Worm (Caenorhabditis elegans): ENCODE data around the gene K01A6.4.
A peak's percentile ranks its signal among the peaks of the same experiment; 100 is the strongest.

Gene K01A6.4

DNA sequence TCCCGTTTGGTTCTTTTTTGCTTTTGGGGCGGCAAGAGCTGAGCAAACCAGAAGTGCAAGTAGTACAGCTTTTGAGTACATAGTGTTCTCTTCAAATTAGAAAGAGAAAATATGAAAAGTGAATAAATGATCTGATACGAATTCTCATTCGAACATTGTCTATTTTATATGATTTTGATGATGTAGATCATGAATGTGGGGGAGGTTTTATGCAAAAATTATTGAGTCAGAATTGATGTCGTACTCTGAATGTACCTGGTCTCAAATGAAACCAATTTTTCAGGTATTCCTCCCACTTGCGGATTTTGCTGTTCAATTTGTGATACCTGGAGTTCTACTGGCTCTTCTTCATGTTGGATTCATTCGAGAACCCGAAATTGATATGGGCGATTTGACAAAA, at the start of gene K01A6.4:
Gene K01A6.4, minus strand, starts transcription at position 101 of the 400 bp plus-strand sequence.
- no peak for TF ChIP-seq lsy-2 (tag; optimal IDR thresholded peaks at IDR 0.05)
- no peak for TF ChIP-seq elt-1 (tag; optimal IDR thresholded peaks at IDR 0.05; ENCODE audit: borderline replicate concordance, insufficient read depth)
- no peak for TF ChIP-seq lin-13 (tag; optimal IDR thresholded peaks at IDR 0.05)
- no peak for TF ChIP-seq snpc-4 (tag; optimal IDR thresholded peaks at IDR 0.05)
- TF ChIP-seq ham-2 (GFP tag; optimal IDR thresholded peaks at IDR 0.05): no peak
- TF ChIP-seq drap-1 (GFP tag; optimal IDR thresholded peaks at IDR 0.05): no peak
- no peak for TF ChIP-seq ztf-11 (tag; optimal IDR thresholded peaks at IDR 0.05)
- no peak for TF ChIP-seq sptf-1 (tag; optimal IDR thresholded peaks at IDR 0.05)
- TF ChIP-seq cnd-1 (tag; optimal IDR thresholded peaks at IDR 0.05): no peak
- no peak for TF ChIP-seq zip-8 (tag; optimal IDR thresholded peaks at IDR 0.05)
- TF ChIP-seq nhr-237 (tag; optimal IDR thresholded peaks at IDR 0.05): no peak
- TF ChIP-seq blmp-1 (tag; optimal IDR thresholded peaks at IDR 0.05): no peak

DNA sequence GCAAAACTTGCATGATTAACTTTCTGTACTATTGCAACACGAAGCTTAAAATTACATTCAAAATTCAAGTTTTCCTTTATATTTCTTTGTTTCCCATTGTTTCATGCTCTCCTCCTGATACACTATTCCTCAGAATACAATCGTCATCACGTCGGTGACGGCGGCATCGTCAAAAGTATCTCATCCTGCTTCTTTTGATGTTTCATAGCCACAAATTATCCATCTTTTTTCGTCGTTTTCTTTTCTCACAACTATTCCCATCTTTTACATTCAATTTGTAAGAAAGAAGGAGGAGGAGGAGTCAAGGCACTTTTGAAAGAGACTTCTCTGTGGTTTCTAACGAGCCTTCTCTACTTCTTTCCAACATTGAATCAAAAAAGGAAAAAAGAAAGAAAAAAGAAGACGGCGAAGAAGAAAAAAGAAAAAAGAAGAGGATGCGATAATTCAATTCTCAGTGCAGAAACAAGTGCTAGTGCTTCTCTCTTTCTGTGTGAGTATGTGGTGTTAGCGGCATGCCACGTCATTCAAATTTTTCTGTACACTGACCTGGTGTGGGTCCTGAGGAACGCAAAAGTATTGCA, 48.4 kb upstream of the K01A6.4 start:
- TF ChIP-seq ces-1 (GFP tag; optimal IDR thresholded peaks at IDR 0.05) (peak; percentile 92), unc-62 (GFP tag; optimal IDR thresholded peaks at IDR 0.05) (no peak)

DNA sequence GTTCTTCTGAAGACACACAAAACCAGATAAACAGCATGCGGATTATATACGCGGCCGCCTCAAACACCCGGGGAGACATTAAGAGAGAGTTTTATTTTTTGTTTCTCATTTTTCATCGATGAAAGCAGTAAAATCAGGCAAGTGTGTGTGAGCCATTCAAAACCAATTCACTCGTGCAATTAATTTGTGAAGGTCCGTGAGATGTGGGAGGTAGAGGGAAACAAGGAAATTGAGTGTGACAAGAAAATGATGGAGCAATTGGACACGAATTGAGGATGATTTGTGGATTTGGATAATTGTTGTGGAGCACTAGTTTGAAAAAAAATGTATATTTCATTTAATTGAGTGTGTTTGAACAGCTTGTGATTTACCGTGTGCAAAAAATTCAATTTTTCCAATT, 47.7 kb upstream of the K01A6.4 start:
- TF ChIP-seq cnd-1 (tag; optimal IDR thresholded peaks at IDR 0.05) (no peak), sptf-1 (tag; optimal IDR thresholded peaks at IDR 0.05) (no peak), nhr-12 (tag; optimal IDR thresholded peaks at IDR 0.05) (no peak)

DNA sequence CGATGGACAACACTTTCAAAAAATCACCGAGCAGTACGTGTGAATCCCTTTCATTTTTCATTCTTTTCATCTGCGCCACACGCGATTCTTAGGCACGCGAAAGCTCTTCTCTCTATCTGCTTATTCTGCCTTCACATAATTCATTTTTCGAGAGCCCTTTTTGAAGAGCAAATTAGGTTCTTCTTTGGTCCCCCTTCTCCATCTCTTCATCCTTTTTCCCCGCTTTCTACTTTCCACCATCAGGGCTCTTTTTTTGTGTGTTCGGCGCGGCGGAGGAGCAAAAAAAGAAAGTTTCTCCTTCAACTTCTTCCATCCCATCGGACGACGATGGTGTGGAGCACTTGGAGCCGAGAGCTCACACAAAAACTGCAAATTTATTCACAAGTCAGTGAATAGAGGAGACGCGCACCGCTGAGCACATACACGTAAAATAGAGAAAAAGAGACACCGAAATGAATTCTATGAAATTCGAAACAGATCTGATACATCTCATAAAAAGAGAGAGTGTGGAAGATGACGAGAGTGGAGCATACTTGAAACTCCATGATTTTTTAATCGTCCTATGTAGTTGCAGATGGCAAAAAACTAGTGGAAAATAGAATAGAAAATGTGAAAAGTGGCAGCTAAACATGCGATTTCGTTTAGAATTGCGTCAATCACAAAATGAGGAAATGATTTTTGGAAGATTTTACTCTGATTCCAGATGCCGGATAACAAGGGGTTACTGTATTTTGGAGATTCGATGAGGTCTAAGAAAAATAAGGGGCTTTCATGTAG, 45.1 kb upstream of the K01A6.4 start:
- TF ChIP-seq ces-1 (GFP tag; optimal IDR thresholded peaks at IDR 0.05) (peak; percentile 84), mls-2 (tag; optimal IDR thresholded peaks at IDR 0.05) (no peak)

DNA sequence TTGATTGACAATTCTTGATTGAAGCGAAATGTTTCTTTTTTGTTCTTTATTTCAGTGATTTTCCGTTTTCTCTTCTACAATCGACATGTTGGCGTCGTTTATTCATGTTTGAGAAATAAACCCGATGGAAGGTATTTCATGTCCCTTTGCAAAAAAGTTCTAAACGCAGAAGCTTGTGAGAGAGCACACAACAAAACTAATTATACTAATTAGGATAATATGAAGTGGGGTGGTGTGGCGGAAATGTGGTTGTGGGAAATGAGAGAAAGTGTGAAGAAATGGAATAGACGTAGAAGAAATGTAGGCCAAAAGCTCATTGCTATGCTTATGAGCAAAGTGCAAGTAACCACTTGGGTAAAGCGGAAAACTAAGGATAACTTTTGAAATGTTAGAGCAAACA, 42.7 kb upstream of the K01A6.4 start:
- TF ChIP-seq ces-1 (GFP tag; optimal IDR thresholded peaks at IDR 0.05) (peak; percentile 94), lsy-2 (tag; optimal IDR thresholded peaks at IDR 0.05) (no peak)

DNA sequence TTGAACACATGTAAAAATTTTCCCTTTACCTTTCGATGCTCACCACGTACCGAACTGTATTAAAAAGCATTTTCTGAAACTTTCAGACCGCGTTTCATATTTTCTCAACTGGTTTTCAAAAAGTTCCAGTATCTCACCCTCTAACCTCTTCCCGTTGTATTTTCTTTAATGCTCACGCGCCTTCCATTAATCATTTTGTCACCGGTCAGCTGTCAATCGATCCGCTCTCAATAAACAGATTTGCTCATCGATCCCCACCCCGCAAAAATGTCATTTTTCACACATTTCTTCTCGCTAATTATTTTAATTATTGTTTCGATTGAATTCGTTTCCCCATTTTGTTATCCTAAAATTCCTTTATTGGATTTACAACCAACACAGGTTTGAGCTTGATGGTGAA, 38.9 kb upstream of the K01A6.4 start, which contains the start of gene lpr-2:
Gene lpr-2, plus strand, starts transcription at position 189 of the 400 bp plus-strand sequence.
- no peak for TF ChIP-seq sem-2 (GFP tag; optimal IDR thresholded peaks at IDR 0.05)
- TF ChIP-seq unc-62 (GFP tag; optimal IDR thresholded peaks at IDR 0.05): peak; percentile 66
- peak; percentile 80 for TF ChIP-seq hlh-1 (tag; optimal IDR thresholded peaks at IDR 0.05)
- TF ChIP-seq mab-5 (tag; optimal IDR thresholded peaks at IDR 0.05): peak; percentile 54

DNA sequence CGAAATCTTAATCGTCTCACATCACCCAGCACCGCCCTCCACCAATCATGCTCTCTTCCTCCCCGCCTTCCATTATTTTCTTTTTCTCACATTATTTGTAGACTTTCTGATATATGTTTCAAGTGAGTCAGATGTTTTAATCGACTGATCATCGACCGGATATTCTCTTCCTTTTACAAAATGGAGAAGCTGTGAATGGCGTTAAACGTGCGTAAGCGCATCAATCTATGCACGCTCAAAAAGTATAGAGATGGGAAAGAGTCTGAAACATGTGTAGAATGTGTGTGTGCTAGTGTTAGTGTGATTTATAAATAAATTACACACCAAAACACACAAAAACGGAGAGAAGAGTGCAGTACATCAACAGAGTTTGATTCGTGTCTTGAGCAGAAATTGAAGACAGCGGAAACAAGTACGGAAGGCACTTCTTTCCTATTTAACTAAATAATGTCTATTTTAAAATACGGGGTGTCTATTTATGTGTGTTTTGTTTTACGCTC, 36.9 kb upstream of the K01A6.4 start:
- TF ChIP-seq ceh-39 (tag; optimal IDR thresholded peaks at IDR 0.05): no peak
- peak; percentile 15 for TF ChIP-seq ces-1 (GFP tag; optimal IDR thresholded peaks at IDR 0.05)

DNA sequence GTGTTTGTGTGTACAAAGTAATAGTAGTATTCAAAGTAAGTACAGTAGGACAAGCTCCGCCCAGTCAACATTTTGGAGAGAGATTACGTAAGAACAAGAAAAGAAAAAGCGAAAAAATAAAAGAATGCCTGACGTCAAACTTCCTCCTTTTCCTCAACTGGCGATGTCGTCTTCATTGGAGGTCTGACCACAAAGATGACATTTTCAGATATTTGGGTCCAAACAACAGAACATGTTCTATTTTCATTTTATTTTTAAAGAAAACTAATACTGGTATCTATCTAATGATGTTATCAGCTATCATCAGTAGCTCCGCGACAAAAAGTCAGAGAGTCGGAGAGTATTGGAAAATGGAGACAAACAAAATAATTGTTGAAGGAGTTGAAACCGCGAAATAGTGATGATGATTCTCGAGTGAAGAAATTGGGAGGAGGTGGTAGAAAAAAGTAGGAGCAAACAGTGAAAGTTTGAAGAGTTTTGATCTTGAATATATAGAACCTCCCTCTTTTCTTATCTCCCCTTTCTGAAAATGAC, 33.7 kb upstream of the K01A6.4 start, which contains the start of gene lips-5:
Gene lips-5, minus strand, starts transcription at position 51 of the 534 bp plus-strand sequence.
- TF ChIP-seq bed-3 (GFP tag; optimal IDR thresholded peaks at IDR 0.05) (no peak), mls-2 (tag; optimal IDR thresholded peaks at IDR 0.05) (no peak), sem-2 (GFP tag; optimal IDR thresholded peaks at IDR 0.05) (no peak), unc-62 (GFP tag; optimal IDR thresholded peaks at IDR 0.05) (no peak), ceh-39 (tag; optimal IDR thresholded peaks at IDR 0.05) (no peak), mep-1 (tag; optimal IDR thresholded peaks at IDR 0.05) (no peak), ztf-11 (tag; optimal IDR thresholded peaks at IDR 0.05) (no peak), ceh-43 (GFP tag; optimal IDR thresholded peaks at IDR 0.05) (no peak), lin-32 (GFP tag; optimal IDR thresholded peaks at IDR 0.05) (no peak), zip-8 (tag; optimal IDR thresholded peaks at IDR 0.05) (no peak), snpc-4 (tag; optimal IDR thresholded peaks at IDR 0.05) (no peak), lsy-2 (tag; optimal IDR thresholded peaks at IDR 0.05) (no peak), ceh-83 (GFP tag; optimal IDR thresholded peaks at IDR 0.05) (no peak), mab-5 (tag; optimal IDR thresholded peaks at IDR 0.05) (no peak), ham-2 (GFP tag; optimal IDR thresholded peaks at IDR 0.05) (no peak), lin-13 (tag; optimal IDR thresholded peaks at IDR 0.05) (no peak), elt-1 (tag; optimal IDR thresholded peaks at IDR 0.05; ENCODE audit: borderline replicate concordance, insufficient read depth) (no peak), hlh-1 (tag; optimal IDR thresholded peaks at IDR 0.05) (no peak), elt-3 (tag; optimal IDR thresholded peaks at IDR 0.05) (no peak), nhr-12 (tag; optimal IDR thresholded peaks at IDR 0.05) (no peak)
